Worm (Caenorhabditis elegans) whole organism, L2 larva: ENCODE data around the gene eri-12.

Experiments
- F13H6.1 ChIP-seq: sonication (generic microtip); optimal IDR thresholded peaks from 2 replicates; lab custom pipeline; 2016; ENCODE audit warnings: missing genetic modification characterization, missing compliant biosample characterization
- alr-1 ChIP-seq: fragments of 150-350 bp; optimal IDR thresholded peaks from 2 replicates; lab custom pipeline; 2014; ENCODE audit warnings: missing biosample characterization, missing genetic modification characterization
- aly-2 ChIP-seq: fragments of 150-350 bp; optimal IDR thresholded peaks from 2 replicates; lab custom pipeline; 2014; ENCODE audit warnings: missing biosample characterization, missing genetic modification characterization
- ama-1 ChIP-seq: fragments of 150-350 bp; optimal IDR thresholded peaks from 2 replicates; lab custom pipeline; 2018; ENCODE audit warnings: inconsistent platforms
- ceh-82 ChIP-seq: fragments of 150-350 bp; optimal IDR thresholded peaks from 2 replicates; lab custom pipeline; 2014; ENCODE audit warnings: missing biosample characterization, missing genetic modification characterization
- crh-2 ChIP-seq: sonication (generic microtip); optimal IDR thresholded peaks from 2 replicates; lab custom pipeline; 2017; ENCODE audit warnings: missing biosample characterization, missing genetic modification characterization
- lin-13 ChIP-seq: fragments of 150-350 bp; optimal IDR thresholded peaks from 2 replicates; lab custom pipeline; 2014; ENCODE audit warnings: missing biosample characterization, missing genetic modification reagents, missing genetic modification characterization
- mbf-1 ChIP-seq: sonication (generic microtip); optimal IDR thresholded peaks from 2 replicates; lab custom pipeline; 2017; ENCODE audit warnings: missing biosample characterization, missing genetic modification characterization
- nhr-237 ChIP-seq: fragments of 150-350 bp; optimal IDR thresholded peaks from 2 replicates; lab custom pipeline; 2014; ENCODE audit warnings: missing biosample characterization, missing genetic modification characterization
- nhr-25 ChIP-seq: fragments of 150-350 bp; sonication (generic microtip); optimal IDR thresholded peaks from 3 replicates; lab custom pipeline; 2014; ENCODE audit warnings: missing biosample characterization, missing genetic modification characterization
- snpc-4 ChIP-seq: fragments of 150-350 bp; optimal IDR thresholded peaks from 2 replicates; lab custom pipeline; 2014; ENCODE audit warnings: missing biosample characterization, missing genetic modification characterization
- unc-39 ChIP-seq: fragments of 150-350 bp; optimal IDR thresholded peaks from 2 replicates; lab custom pipeline; 2014; ENCODE audit warnings: missing biosample characterization, missing genetic modification characterization
- unc-62 ChIP-seq: fragments of 150-350 bp; optimal IDR thresholded peaks from 2 replicates; lab custom pipeline; 2014; ENCODE audit warnings: missing biosample characterization, missing genetic modification reagents, missing genetic modification characterization

DNA sequence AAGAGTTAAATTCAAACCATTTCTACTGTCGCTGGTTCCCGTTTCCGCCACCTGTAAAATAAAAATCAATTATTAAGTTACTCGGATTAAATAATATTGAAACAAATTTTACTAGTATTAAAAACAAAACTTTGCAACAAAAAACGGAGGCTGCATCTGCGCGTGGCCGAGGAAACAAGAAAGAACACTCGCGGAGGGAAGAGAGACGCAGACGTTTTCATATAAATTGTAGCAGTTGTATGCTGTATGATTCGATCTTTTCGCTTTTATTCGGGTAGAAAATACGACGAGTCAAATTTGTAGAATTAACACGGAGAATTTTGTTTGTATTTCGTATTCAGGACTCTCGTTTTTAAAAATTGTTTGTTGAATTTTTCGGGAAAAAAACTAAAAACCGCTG is 11.0 kb upstream of the eri-12 start, which contains the start of gene B0001.3:
- TF ChIP-seq aly-2 (no peak), lin-13 (GFP tag; lab: Kevin White, UChicago) (no peak), crh-2 (tag; lab: Kevin White, UChicago) (no peak), nhr-237 (tag; lab: Kevin White, UChicago) (no peak), unc-39 (tag; lab: Kevin White, UChicago) (no peak), nhr-25 (no peak), unc-62 (GFP tag; lab: Kevin White, UChicago) (no peak), ceh-82 (tag; lab: Kevin White, UChicago) (no peak), ama-1 (no peak), snpc-4 (tag; lab: Kevin White, UChicago) (no peak), F13H6.1 (tag; lab: Kevin White, UChicago) (no peak), mbf-1 (no peak), alr-1 (no peak)
